Worm (Caenorhabditis elegans): ENCODE data around the gene F48F7.5.

The F48F7.5 gene

ce11 chrX:13969257-13969968 lies 6.0 kb upstream of the F48F7.5 start (continued):
- no peak for TF ChIP-seq tbx-8 (GFP tag; optimal IDR thresholded peaks at IDR 0.05)
- no peak for TF ChIP-seq elt-1 (tag; optimal IDR thresholded peaks at IDR 0.05; ENCODE audit: borderline replicate concordance, insufficient read depth)
- TF ChIP-seq unc-120 (tag; optimal IDR thresholded peaks at IDR 0.05; ENCODE audit: poor library complexity, severe bottlenecking), result peak; percentile 60
- no peak for TF ChIP-seq nhr-28 (tag; optimal IDR thresholded peaks at IDR 0.05)
- no peak for TF ChIP-seq M03D4.4 (tag; optimal IDR thresholded peaks at IDR 0.05)

ce11 chrX:13973769-13974168 lies 1.7 kb upstream of the F48F7.5 start:
- TF ChIP-seq nhr-237 (tag; optimal IDR thresholded peaks at IDR 0.05), result no peak
- peak; percentile 53 for TF ChIP-seq ces-1 (GFP tag; optimal IDR thresholded peaks at IDR 0.05)
- TF ChIP-seq unc-120 (tag; optimal IDR thresholded peaks at IDR 0.05; ENCODE audit: poor library complexity, severe bottlenecking), result peak; percentile 54

- TF ChIP-seq elt-1 (tag; optimal IDR thresholded peaks at IDR 0.05; ENCODE audit: borderline replicate concordance, insufficient read depth), result peak; percentile 80
- no peak for TF ChIP-seq elt-3 (tag; optimal IDR thresholded peaks at IDR 0.05)
- peak; percentile 75 for TF ChIP-seq unc-62 (GFP tag; optimal IDR thresholded peaks at IDR 0.05)
- TF ChIP-seq ham-2 (GFP tag; optimal IDR thresholded peaks at IDR 0.05), result peak; percentile 85
These were observed 893 bp upstream of the F48F7.5 start for ce11 chrX:13974448-13975071.

ce11 chrX:13977439-13978118 lies 2.1 kb downstream of the F48F7.5 start, which contains the start of gene F48F7.6:
Gene F48F7.6 (plus strand): TSS chrX:13977829.
- TF ChIP-seq elt-1 (tag; optimal IDR thresholded peaks at IDR 0.05; ENCODE audit: borderline replicate concordance, insufficient read depth) (no peak), mab-5 (tag; optimal IDR thresholded peaks at IDR 0.05) (no peak), ceh-39 (tag; optimal IDR thresholded peaks at IDR 0.05) (peak; percentile 80), lsy-2 (tag; optimal IDR thresholded peaks at IDR 0.05) (no peak), unc-39 (tag; optimal IDR thresholded peaks at IDR 0.05) (no peak), mep-1 (tag; optimal IDR thresholded peaks at IDR 0.05) (peak; percentile 58), ztf-11 (tag; optimal IDR thresholded peaks at IDR 0.05) (no peak), lin-13 (tag; optimal IDR thresholded peaks at IDR 0.05) (no peak), tbx-8 (GFP tag; optimal IDR thresholded peaks at IDR 0.05) (no peak), sptf-1 (tag; optimal IDR thresholded peaks at IDR 0.05) (peak; percentile 38), ceh-43 (GFP tag; optimal IDR thresholded peaks at IDR 0.05) (no peak), nhr-237 (tag; optimal IDR thresholded peaks at IDR 0.05) (peak; percentile 42), nhr-76 (tag; optimal IDR thresholded peaks at IDR 0.05) (no peak), drap-1 (GFP tag; optimal IDR thresholded peaks at IDR 0.05) (peak; percentile 31), nhr-28 (tag; optimal IDR thresholded peaks at IDR 0.05) (no peak), sem-2 (GFP tag; optimal IDR thresholded peaks at IDR 0.05) (no peak), zip-8 (tag; optimal IDR thresholded peaks at IDR 0.05) (no peak), blmp-1 (tag; optimal IDR thresholded peaks at IDR 0.05) (no peak), mls-2 (tag; optimal IDR thresholded peaks at IDR 0.05) (no peak), M03D4.4 (tag; optimal IDR thresholded peaks at IDR 0.05) (peak; percentile 6), hlh-1 (tag; optimal IDR thresholded peaks at IDR 0.05) (peak; percentile 40), ces-1 (GFP tag; optimal IDR thresholded peaks at IDR 0.05) (peak; percentile 67), nhr-12 (tag; optimal IDR thresholded peaks at IDR 0.05) (no peak), lin-32 (GFP tag; optimal IDR thresholded peaks at IDR 0.05) (no peak), ceh-83 (GFP tag; optimal IDR thresholded peaks at IDR 0.05) (no peak), nhr-2 (tag; optimal IDR thresholded peaks at IDR 0.05) (no peak), ham-2 (GFP tag; optimal IDR thresholded peaks at IDR 0.05) (peak; percentile 74), pha-4 (tag; optimal IDR thresholded peaks at IDR 0.05) (peak; percentile 42), unc-62 (GFP tag; optimal IDR thresholded peaks at IDR 0.05) (peak; percentile 28), elt-3 (tag; optimal IDR thresholded peaks at IDR 0.05) (no peak), unc-120 (tag; optimal IDR thresholded peaks at IDR 0.05; ENCODE audit: poor library complexity, severe bottlenecking) (peak; percentile 12), snpc-4 (tag; optimal IDR thresholded peaks at IDR 0.05) (no peak), flh-1 (GFP tag; optimal IDR thresholded peaks at IDR 0.05) (no peak), cnd-1 (tag; optimal IDR thresholded peaks at IDR 0.05) (no peak), bed-3 (GFP tag; optimal IDR thresholded peaks at IDR 0.05) (no peak)
